Fruit fly (Drosophila melanogaster) S2 (cell line): ENCODE results near the gene CG32683.

Source experiments
- CG8478 ChIP-seq: fragments of >200 bp; optimal IDR thresholded peaks from 2 replicates; lab custom pipeline; 2018
- CTCF ChIP-seq, 2 experiments: fragments of >200 bp; optimal IDR thresholded peaks; 2 replicates each; lab custom pipeline; 2018

- TF ChIP-seq CTCF (optimal IDR thresholded peaks at IDR 0.05; lab: Kevin White, UChicago) (no peak), CG8478 (lab: Kevin White, UChicago) (no peak)
These were observed 5.9 kb upstream of the CG32683 start, which contains the start of gene Neb-cGP for dm6 chrX:10460506-10461114.
